Fruit fly (Drosophila melanogaster): ENCODE data around the gene CG33108.

- peak; percentile 45 for TF ChIP-seq woc (GFP tag; optimal IDR thresholded peaks at IDR 0.05)
- TF ChIP-seq Hr78 (GFP tag; optimal IDR thresholded peaks at IDR 0.05) = no peak
- TF ChIP-seq Abd-B (GFP tag; optimal IDR thresholded peaks at IDR 0.05) = no peak
These were observed 11.1 kb downstream of the CG33108 start for dm6 chr3R:24006449-24007159.
